Fruit fly (Drosophila melanogaster): ENCODE results near the gene CG17110.

Gene CG17110

DNA sequence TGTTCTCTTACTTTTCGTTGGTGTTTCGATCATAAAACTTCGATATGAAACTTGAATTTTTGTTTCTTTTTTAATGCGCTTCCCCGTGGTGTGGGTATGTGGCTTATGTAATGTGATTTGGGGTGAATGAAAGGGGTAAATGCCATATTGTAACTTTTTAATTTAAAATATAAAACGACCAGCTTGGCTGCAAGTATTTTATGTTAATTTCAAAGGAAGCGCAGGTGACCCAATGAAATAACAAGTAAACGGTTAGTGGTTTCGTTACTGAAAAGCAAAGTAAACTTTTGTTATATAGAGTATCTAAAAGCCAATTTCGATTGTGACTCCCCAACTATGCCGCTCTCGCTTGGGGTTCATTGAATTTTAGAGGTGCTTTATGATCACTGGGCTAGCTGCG lies 53.1 kb downstream of the CG17110 start:
- TF ChIP-seq sna (GFP tag; IDR thresholded peaks at IDR 0.05; ENCODE audit: partially characterized antibody) (no peak), CG32772 (GFP tag; IDR thresholded peaks at IDR 0.05) (no peak), row (GFP tag; IDR thresholded peaks at IDR 0.05) (peak; percentile 51; the same call in 1 of the 3 replicates), CG11504 (tag; optimal IDR thresholded peaks at IDR 0.05) (peak; percentile 20), CG14667 (GFP tag; IDR thresholded peaks at IDR 0.05) (no peak), Xbp1 (GFP tag; optimal IDR thresholded peaks at IDR 0.05) (no peak), CG10431 (GFP tag; optimal IDR thresholded peaks at IDR 0.05) (no peak), E2f1 (GFP tag; IDR thresholded peaks at IDR 0.05) (peak; percentile 14; the same call in 1 of the 2 replicates), ttk (GFP tag; IDR thresholded peaks at IDR 0.05) (no peak), CkIIα-i1 (GFP tag; IDR thresholded peaks at IDR 0.05) (no peak), Oli (tag; optimal IDR thresholded peaks at IDR 0.05) (no peak), sug (tag; optimal IDR thresholded peaks at IDR 0.05) (no peak), CG34422 (GFP tag; IDR thresholded peaks at IDR 0.05) (no peak), gem (tag; optimal IDR thresholded peaks at IDR 0.05) (peak; percentile 5), CG12104 (GFP tag; optimal IDR thresholded peaks at IDR 0.05) (no peak), MESR4 (GFP tag; optimal IDR thresholded peaks at IDR 0.05) (no peak), BtbVII (GFP tag; optimal IDR thresholded peaks at IDR 0.05) (no peak), CG12071 (GFP tag; optimal IDR thresholded peaks at IDR 0.05) (no peak), BEAF-32 (GFP tag; optimal IDR thresholded peaks at IDR 0.05) (no peak), prd (optimal IDR thresholded peaks at IDR 0.05) (no peak), prd (GFP tag; IDR thresholded peaks at IDR 0.05) (peak; percentile 26; the same call in 1 of the 3 replicates), CG4617 (GFP tag; optimal IDR thresholded peaks at IDR 0.05; ENCODE audit: borderline replicate concordance) (no peak), tio (GFP tag; optimal IDR thresholded peaks at IDR 0.05) (no peak), vfl (GFP tag; optimal IDR thresholded peaks at IDR 0.05) (no peak), Fer1 (GFP tag; optimal IDR thresholded peaks at IDR 0.05) (no peak), CG2712 (tag; optimal IDR thresholded peaks at IDR 0.05) (peak; percentile 29), trem (tag; optimal IDR thresholded peaks at IDR 0.05) (no peak), D19A (tag; optimal IDR thresholded peaks at IDR 0.05) (peak; percentile 52), CG6765 (GFP tag; optimal IDR thresholded peaks at IDR 0.05) (no peak), tna (GFP tag; IDR thresholded peaks at IDR 0.05; ENCODE audit: partially characterized antibody) (no peak), CG14014 (GFP tag; IDR thresholded peaks at IDR 0.05) (no peak), CHES-1-like (GFP tag; optimal IDR thresholded peaks at IDR 0.05) (no peak), vvl (GFP tag; IDR thresholded peaks at IDR 0.05) (no peak), kay (GFP tag; optimal IDR thresholded peaks at IDR 0.05) (no peak), sd (tag; optimal IDR thresholded peaks at IDR 0.05) (peak; percentile 2), Hr39 (optimal IDR thresholded peaks at IDR 0.05) (no peak), tll (GFP tag; optimal IDR thresholded peaks at IDR 0.05) (no peak), Pdp1 (GFP tag; optimal IDR thresholded peaks at IDR 0.05) (peak in 1 of 2 experiments; percentile 29), Atf-2 (GFP tag; optimal IDR thresholded peaks at IDR 0.05) (no peak), CG3163 (GFP tag; optimal IDR thresholded peaks at IDR 0.05) (no peak), Drgx (GFP tag; IDR thresholded peaks at IDR 0.05) (0 out of 2 replicates have a peak, but pooled peaks have one; percentile 23), CG30020 (tag; optimal IDR thresholded peaks at IDR 0.05) (no peak), slou (GFP tag; optimal IDR thresholded peaks at IDR 0.05) (no peak), NC2α (GFP tag; optimal IDR thresholded peaks at IDR 0.05) (no peak), gce (GFP tag; IDR thresholded peaks at IDR 0.05) (no peak), mam (GFP tag; optimal IDR thresholded peaks at IDR 0.05) (no peak), CG11093 (GFP tag; IDR thresholded peaks at IDR 0.05) (no peak), CG15269 (tag; optimal IDR thresholded peaks at IDR 0.05) (no peak), HLH4C (GFP tag; IDR thresholded peaks at IDR 0.05; ENCODE audit: partially characterized antibody) (no peak), Med (GFP tag) (peak; percentile 64), knrl (GFP tag; IDR thresholded peaks at IDR 0.05; ENCODE audit: partially characterized antibody) (no peak), CG7928 (GFP tag; optimal IDR thresholded peaks at IDR 0.05) (no peak)

All from whole organism, embryonic.